Fruit fly (Drosophila melanogaster) whole organism, embryonic: Measurements from ENCODE around the gene Lamtor5.

Experiments
- Bdp1 ChIP-seq: fragments of 200-800 bp; sonication (Bioruptor generic); optimal IDR thresholded peaks from 3 replicates; lab custom pipeline; 2016; ENCODE audit warnings: missing biosample characterization, missing genetic modification characterization
- Blimp-1 ChIP-seq: fragments of 200-800 bp; sonication (Bioruptor generic); optimal IDR thresholded peaks from 3 replicates; lab custom pipeline; 2018; ENCODE audit warnings: missing biosample characterization, missing genetic modification characterization, mild to moderate bottlenecking, moderate library complexity, missing genetic modification reagents
- CG10321 ChIP-seq: fragments of 200-800 bp; sonication (Bioruptor generic); IDR thresholded peaks from 2 replicates; pipeline ENCODE4 v1.3.6; 2022; ENCODE audit warnings: missing biosample characterization, missing genetic modification characterization
- CG10654 ChIP-seq: fragments of 200-800 bp; sonication (Bioruptor generic); optimal IDR thresholded peaks from 2 replicates; lab custom pipeline; 2016; ENCODE audit warnings: missing biosample characterization, missing genetic modification characterization
- CG11696 ChIP-seq: fragments of 200-800 bp; sonication (Bioruptor generic); IDR thresholded peaks from 2 replicates; pipeline ENCODE4 v1.3.6; 2022; ENCODE audit warnings: missing biosample characterization, missing genetic modification characterization
- CG15269 ChIP-seq: fragments of 200-800 bp; sonication (Bioruptor generic); optimal IDR thresholded peaks from 2 replicates; lab custom pipeline; 2018; ENCODE audit warnings: missing biosample characterization, mild to moderate bottlenecking, missing genetic modification characterization, moderate library complexity
- CG1603 ChIP-seq: fragments of 200-800 bp; sonication (Bioruptor generic); optimal IDR thresholded peaks from 2 replicates; lab custom pipeline; 2019; ENCODE audit warnings: missing biosample characterization, mild to moderate bottlenecking, missing genetic modification characterization, moderate library complexity
- CG1647 ChIP-seq: fragments of 200-800 bp; sonication (Bioruptor generic); optimal IDR thresholded peaks from 3 replicates; lab custom pipeline; 2016; ENCODE audit warnings: missing biosample characterization, missing genetic modification characterization
- CG17186 ChIP-seq: fragments of 200-800 bp; sonication (Bioruptor generic); optimal IDR thresholded peaks from 3 replicates; lab custom pipeline; 2017; ENCODE audit warnings: missing biosample characterization, missing genetic modification reagents, missing genetic modification characterization
- CG17361 ChIP-seq: fragments of 200-800 bp; sonication (Bioruptor generic); IDR thresholded peaks from 3 replicates; pipeline ENCODE4 v1.3.6; 2022; ENCODE audit warnings: missing biosample characterization, missing genetic modification characterization
- CG18476 ChIP-seq: fragments of 200-800 bp; sonication (Bioruptor generic); optimal IDR thresholded peaks from 2 replicates; lab custom pipeline; 2016; ENCODE audit warnings: missing biosample characterization, mild to moderate bottlenecking, missing genetic modification characterization
- CG34224 ChIP-seq: fragments of 200-800 bp; sonication (Bioruptor generic); IDR thresholded peaks from 3 replicates; pipeline ENCODE4 v1.3.6; 2022; ENCODE audit warnings: missing biosample characterization, missing genetic modification characterization; ENCODE audit not compliant: partially characterized antibody
- CG3847 ChIP-seq: fragments of 200-800 bp; sonication (Bioruptor generic); IDR thresholded peaks from 2 replicates; pipeline ENCODE4 v1.3.6; 2022; ENCODE audit warnings: missing biosample characterization, missing genetic modification characterization
- CG3995 ChIP-seq: fragments of 200-800 bp; sonication (Bioruptor generic); optimal IDR thresholded peaks from 3 replicates; lab custom pipeline; 2016; ENCODE audit warnings: missing biosample characterization, missing genetic modification characterization
- CG4617 ChIP-seq: fragments of 200-800 bp; sonication (Bioruptor generic); optimal IDR thresholded peaks from 3 replicates; lab custom pipeline; 2016; ENCODE audit warnings: missing biosample characterization, missing genetic modification characterization, borderline replicate concordance
- CG8089 ChIP-seq: fragments of 200-800 bp; sonication (Bioruptor generic); optimal IDR thresholded peaks from 3 replicates; lab custom pipeline; 2016; ENCODE audit warnings: missing biosample characterization, missing genetic modification characterization
- CG9876 ChIP-seq: fragments of 200-800 bp; sonication (Bioruptor generic); optimal IDR thresholded peaks from 2 replicates; lab custom pipeline; 2016; ENCODE audit warnings: missing biosample characterization, missing genetic modification characterization
- Chrac-16 ChIP-seq: fragments of 200-800 bp; sonication (Bioruptor generic); optimal IDR thresholded peaks from 3 replicates; lab custom pipeline; 2016; ENCODE audit warnings: missing biosample characterization, missing genetic modification characterization
- CkIIα-i1 ChIP-seq: fragments of 200-800 bp; sonication (Bioruptor generic); IDR thresholded peaks from 2 replicates; pipeline ENCODE4 v1.3.6; 2022; ENCODE audit warnings: missing biosample characterization, missing genetic modification characterization
- Dbx ChIP-seq: fragments of 200-800 bp; sonication (Bioruptor generic); IDR thresholded peaks from 3 replicates; pipeline ENCODE4 v1.3.6; 2022; ENCODE audit warnings: missing biosample characterization, missing genetic modification characterization
- Doc3 ChIP-seq: fragments of 200-800 bp; sonication (Bioruptor generic); IDR thresholded peaks from 3 replicates; pipeline ENCODE4 v1.3.6; 2022; ENCODE audit warnings: missing biosample characterization, missing genetic modification characterization; ENCODE audit not compliant: partially characterized antibody
- Ets97D ChIP-seq: fragments of 200-800 bp; sonication (Bioruptor generic); optimal IDR thresholded peaks from 3 replicates; lab custom pipeline; 2016; ENCODE audit warnings: missing biosample characterization, missing genetic modification characterization
- Fer1 ChIP-seq: fragments of 200-800 bp; sonication (Bioruptor generic); optimal IDR thresholded peaks from 2 replicates; lab custom pipeline; 2017; ENCODE audit warnings: missing biosample characterization, mild to moderate bottlenecking, missing genetic modification characterization
- HmgD ChIP-seq: fragments of 200-800 bp; sonication (Bioruptor generic); optimal IDR thresholded peaks from 3 replicates; lab custom pipeline; 2016; ENCODE audit warnings: missing biosample characterization, missing genetic modification characterization
- Kr ChIP-seq: fragments of 200-800 bp; sonication (Bioruptor generic); optimal IDR thresholded peaks from 2 replicates; lab custom pipeline; 2017; ENCODE audit warnings: missing biosample characterization, mild to moderate bottlenecking, missing genetic modification characterization
- Stat92E ChIP-seq, 3 experiments: fragments of >200 bp in 2 of 3; fragments of 200-800 bp in 1 of 3; sonication (Bioruptor generic) in 1 of 3; optimal IDR thresholded peaks; 2 replicates each; lab custom pipeline; 2017 to 2019; ENCODE audit warnings: missing biosample characterization in 3 of 3, missing genetic modification characterization in 3 of 3, mild to moderate bottlenecking in 1 of 3, moderate library complexity in 1 of 3
- TFAM ChIP-seq: fragments of 200-800 bp; sonication (Bioruptor generic); optimal IDR thresholded peaks from 2 replicates; lab custom pipeline; 2017; ENCODE audit warnings: missing biosample characterization, missing genetic modification characterization, inconsistent platforms
- ac ChIP-seq: fragments of 200-800 bp; sonication (Bioruptor generic); optimal IDR thresholded peaks from 3 replicates; lab custom pipeline; 2017; ENCODE audit warnings: missing biosample characterization, mild to moderate bottlenecking, missing genetic modification characterization
- al ChIP-seq: fragments of 200-800 bp; sonication (Bioruptor generic); IDR thresholded peaks from 2 replicates; pipeline ENCODE4 v1.3.6; 2022; ENCODE audit warnings: missing biosample characterization, missing genetic modification characterization
- amos ChIP-seq: fragments of 200-800 bp; sonication (Bioruptor generic); IDR thresholded peaks from 2 replicates; pipeline ENCODE4 v1.3.6; 2022; ENCODE audit warnings: missing biosample characterization, missing genetic modification characterization; ENCODE audit not compliant: partially characterized antibody
- bab2 ChIP-seq: fragments of 200-800 bp; sonication (Bioruptor generic); optimal IDR thresholded peaks from 2 replicates; lab custom pipeline; 2016; ENCODE audit warnings: missing biosample characterization, missing genetic modification characterization
- bsh ChIP-seq, 2 experiments: fragments of 200-800 bp; sonication (Bioruptor generic); optimal IDR thresholded peaks; 2 replicates each; lab custom pipeline; 2017 to 2018; ENCODE audit warnings: mild to moderate bottlenecking in 2 of 2, missing biosample characterization in 2 of 2, missing genetic modification characterization in 2 of 2, moderate library complexity in 1 of 2
- crp ChIP-seq, 2 experiments: fragments of 200-800 bp; sonication (Bioruptor generic); optimal IDR thresholded peaks; 2 replicates in 1 of 2; 3 replicates in 1 of 2; lab custom pipeline; 2017; ENCODE audit warnings: missing biosample characterization in 2 of 2, missing genetic modification characterization in 2 of 2, mild to moderate bottlenecking in 1 of 2, moderate library complexity in 1 of 2
- dpn ChIP-seq, 2 experiments: fragments of 200-800 bp; sonication (Bioruptor generic); optimal IDR thresholded peaks; 3 replicates each; lab custom pipeline; 2016; ENCODE audit warnings: missing biosample characterization in 2 of 2, missing genetic modification characterization in 2 of 2
- dysf ChIP-seq: fragments of 200-800 bp; sonication (Bioruptor generic); IDR thresholded peaks from 3 replicates; pipeline ENCODE4 v1.3.6; 2022; ENCODE audit warnings: missing biosample characterization, missing genetic modification characterization
- en ChIP-seq: fragments of 200-800 bp; sonication (Bioruptor generic); optimal IDR thresholded peaks from 2 replicates; lab custom pipeline; 2016; ENCODE audit warnings: missing biosample characterization, missing genetic modification characterization
- hb ChIP-seq: fragments of 200-800 bp; sonication (Bioruptor generic); IDR thresholded peaks from 3 replicates; pipeline ENCODE4 v1.3.6; 2022; ENCODE audit warnings: missing biosample characterization, missing genetic modification characterization; ENCODE audit not compliant: partially characterized antibody
- jing ChIP-seq: fragments of 200-800 bp; sonication (Bioruptor generic); optimal IDR thresholded peaks from 2 replicates; lab custom pipeline; 2018; ENCODE audit warnings: missing biosample characterization, mild to moderate bottlenecking, missing genetic modification characterization
- kni ChIP-seq: fragments of 200-800 bp; sonication (Bioruptor generic); optimal IDR thresholded peaks from 3 replicates; lab custom pipeline; 2017; ENCODE audit warnings: mild to moderate bottlenecking, missing biosample characterization, missing genetic modification reagents, missing genetic modification characterization
- lbe ChIP-seq: fragments of 200-800 bp; sonication (Bioruptor generic); optimal IDR thresholded peaks from 2 replicates; lab custom pipeline; 2016; ENCODE audit warnings: missing biosample characterization, mild to moderate bottlenecking, missing genetic modification characterization
- luna ChIP-seq: fragments of 200-800 bp; sonication (Bioruptor generic); optimal IDR thresholded peaks from 2 replicates; lab custom pipeline; 2016; ENCODE audit warnings: missing biosample characterization, missing genetic modification characterization
- row ChIP-seq: fragments of 200-800 bp; sonication (Bioruptor generic); IDR thresholded peaks from 3 replicates; pipeline ENCODE4 v1.3.6; 2022; ENCODE audit warnings: missing biosample characterization, missing genetic modification characterization
- salm ChIP-seq: fragments of 200-800 bp; sonication (Bioruptor generic); optimal IDR thresholded peaks from 2 replicates; lab custom pipeline; 2018; ENCODE audit warnings: missing biosample characterization, mild to moderate bottlenecking, missing genetic modification characterization
- sd ChIP-seq: fragments of 200-800 bp; sonication (Bioruptor generic); optimal IDR thresholded peaks from 3 replicates; lab custom pipeline; 2018; ENCODE audit warnings: missing biosample characterization, mild to moderate bottlenecking, missing genetic modification characterization, moderate library complexity
- sna ChIP-seq: fragments of 200-800 bp; sonication (Bioruptor generic); IDR thresholded peaks from 2 replicates; pipeline ENCODE4 v1.3.6; 2022; ENCODE audit warnings: missing biosample characterization, missing genetic modification characterization; ENCODE audit not compliant: partially characterized antibody
- twi ChIP-seq: fragments of 200-800 bp; optimal IDR thresholded peaks from 2 replicates; lab custom pipeline; 2019; ENCODE audit warnings: missing biosample characterization, mild to moderate bottlenecking, missing genetic modification characterization, moderate library complexity
- unc-4 ChIP-seq: fragments of 200-800 bp; sonication (Bioruptor generic); IDR thresholded peaks from 2 replicates; pipeline ENCODE4 v1.3.6; 2022; ENCODE audit warnings: missing biosample characterization, missing genetic modification characterization; ENCODE audit not compliant: partially characterized antibody
- vnd ChIP-seq: fragments of 200-800 bp; sonication (Bioruptor generic); IDR thresholded peaks from 3 replicates; pipeline ENCODE4 v1.3.6; 2022; ENCODE audit warnings: missing biosample characterization, missing genetic modification characterization; ENCODE audit not compliant: partially characterized antibody
- zf30C ChIP-seq: fragments of 200-800 bp; sonication (Bioruptor generic); optimal IDR thresholded peaks from 3 replicates; lab custom pipeline; 2018; ENCODE audit warnings: missing biosample characterization, mild to moderate bottlenecking, missing genetic modification characterization

The Lamtor5 gene

DNA sequence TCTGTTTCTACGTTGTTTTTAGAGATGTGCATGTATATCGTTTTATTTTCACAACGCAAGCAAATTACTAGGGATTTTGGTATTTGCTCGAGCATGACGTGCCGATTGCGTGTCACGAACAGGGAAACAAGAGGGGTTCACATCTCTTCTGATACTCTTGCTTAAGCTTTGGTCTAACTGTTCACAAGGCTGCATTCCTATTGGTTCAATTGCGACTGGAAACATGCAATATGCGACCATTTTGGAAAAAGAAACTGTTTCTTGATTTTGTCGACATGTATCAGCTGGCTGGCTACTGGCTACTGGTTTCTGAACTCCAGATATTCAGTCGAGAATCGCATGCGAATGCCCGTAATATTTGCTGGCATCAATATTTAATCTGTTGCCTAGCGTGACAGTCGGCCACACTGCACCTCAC lies 21.4 kb upstream of the Lamtor5 start, which contains the start of gene Coa8 (continued):
- TF ChIP-seq CG10654 (GFP tag; lab: Kevin White, UChicago), result no peak
- no peak for TF ChIP-seq CG18476 (GFP tag; lab: Kevin White, UChicago)
- TF ChIP-seq vnd, result peak; percentile 50
- TF ChIP-seq row (GFP tag; lab: Robert Waterston, UW), result peak; percentile 83
- peak in 1 of 2 experiments; percentile 53 for TF ChIP-seq crp (GFP tag; optimal IDR thresholded peaks at IDR 0.05; lab: Kevin White, UChicago)
- peak; percentile 62; the same call in 1 of the 3 replicates for TF ChIP-seq Dbx
- peak; percentile 9 for TF ChIP-seq Ets97D (GFP tag; lab: Kevin White, UChicago)
- TF ChIP-seq jing (GFP tag; lab: Kevin White, UChicago), result no peak
- TF ChIP-seq CG1603 (tag; lab: Kevin White, UChicago), result peak; percentile 54
- TF ChIP-seq kni (GFP tag; lab: Kevin White, UChicago), result no peak
- peak; percentile 44 for TF ChIP-seq CG3847
- no peak for TF ChIP-seq HmgD (GFP tag; lab: Kevin White, UChicago)
- TF ChIP-seq Stat92E (GFP tag; optimal IDR thresholded peaks at IDR 0.05; lab: Kevin White, UChicago), result no peak
- TF ChIP-seq CG10321, result no peak
- TF ChIP-seq CG15269 (tag; lab: Kevin White, UChicago), result peak; percentile 55
- TF ChIP-seq zf30C, result no peak
- peak; percentile 45 for TF ChIP-seq CG4617 (GFP tag; lab: Kevin White, UChicago)
- TF ChIP-seq Kr (GFP tag; lab: Kevin White, UChicago), result no peak
- no peak; the same call in 1 of the 2 replicates for TF ChIP-seq al (GFP tag; lab: Robert Waterston, UW)
- TF ChIP-seq dysf (GFP tag; lab: Robert Waterston, UW), result peak; percentile 63; the same call in 2 of the 3 replicates
- peak; percentile 23 for TF ChIP-seq CG8089 (GFP tag; lab: Kevin White, UChicago)
- peak; percentile 34 for TF ChIP-seq Fer1 (GFP tag; lab: Kevin White, UChicago)
- TF ChIP-seq Doc3, result peak; percentile 34
- no peak for TF ChIP-seq CG1647 (GFP tag; lab: Kevin White, UChicago)
- TF ChIP-seq Bdp1 (GFP tag; lab: Kevin White, UChicago), result no peak
- no peak for TF ChIP-seq salm (tag; lab: Kevin White, UChicago)
- TF ChIP-seq en (GFP tag; lab: Kevin White, UChicago), result no peak
- no peak for TF ChIP-seq TFAM
- TF ChIP-seq bab2 (GFP tag; lab: Kevin White, UChicago), result no peak
- TF ChIP-seq bsh (GFP tag; optimal IDR thresholded peaks at IDR 0.05; lab: Kevin White, UChicago), result peak in 1 of 2 experiments; percentile 11
- TF ChIP-seq sd, result no peak
- TF ChIP-seq CkIIα-i1, result no peak
- TF ChIP-seq amos (GFP tag; lab: Robert Waterston, UW), result peak; percentile 56
- peak; percentile 14 for TF ChIP-seq Chrac-16 (GFP tag; lab: Kevin White, UChicago)
- no peak for TF ChIP-seq CG11696 (GFP tag; lab: Robert Waterston, UW)
- TF ChIP-seq unc-4 (GFP tag; lab: Robert Waterston, UW), result peak; percentile 28; the same call in 1 of the 2 replicates
- TF ChIP-seq sna (GFP tag; lab: Robert Waterston, UW), result peak; percentile 39; the same call in 1 of the 2 replicates
- TF ChIP-seq ac (GFP tag; lab: Kevin White, UChicago), result no peak
- no peak for TF ChIP-seq lbe
- peak; percentile 12; the same call in 2 of the 3 replicates for TF ChIP-seq CG34224 (GFP tag; lab: Robert Waterston, UW)
- peak; percentile 24 to 26 for TF ChIP-seq dpn (GFP tag; optimal IDR thresholded peaks at IDR 0.05; lab: Kevin White, UChicago)
- peak; percentile 30 for TF ChIP-seq CG3995 (GFP tag; lab: Kevin White, UChicago)
- no peak for TF ChIP-seq CG17186 (GFP tag; lab: Kevin White, UChicago)
- no peak for TF ChIP-seq hb (GFP tag; lab: Robert Waterston, UW)
- TF ChIP-seq twi (tag; lab: Kevin White, UChicago), result no peak
- peak; percentile 17 for TF ChIP-seq CG9876 (GFP tag; lab: Kevin White, UChicago)
- TF ChIP-seq CG17361, result no peak; the same call in 2 of the 3 replicates
- TF ChIP-seq Blimp-1 (GFP tag; lab: Kevin White, UChicago), result peak; percentile 2
- no peak for TF ChIP-seq luna (GFP tag; lab: Kevin White, UChicago)
